Worm (Caenorhabditis elegans) whole organism, L1 larva: Measurements from ENCODE around the gene rps-4.

Source experiments
- blmp-1 ChIP-seq: fragments of 150-350 bp; optimal IDR thresholded peaks from 2 replicates; lab custom pipeline; 2014; ENCODE audit warnings: missing biosample characterization, missing genetic modification characterization
- rnt-1 ChIP-seq: sonication (generic microtip); optimal IDR thresholded peaks from 2 replicates; lab custom pipeline; 2016; ENCODE audit warnings: mild to moderate bottlenecking, missing genetic modification characterization, moderate library complexity, missing compliant biosample characterization
- zag-1 ChIP-seq: fragments of 150-350 bp; optimal IDR thresholded peaks from 2 replicates; lab custom pipeline; 2014; ENCODE audit warnings: missing biosample characterization, missing genetic modification characterization

rps-4 gene

ce11 chrIV:7035823-7036222 is 48.7 kb downstream of the rps-4 start, which contains the start of gene C06G3.3:
Gene C06G3.3, plus strand, starts transcription at chrIV:7036123.
- TF ChIP-seq blmp-1 (tag; lab: Kevin White, UChicago) = peak; percentile 6
- no peak for TF ChIP-seq rnt-1 (tag; lab: Kevin White, UChicago)
- no peak for TF ChIP-seq zag-1 (tag; lab: Kevin White, UChicago)
